Worm (Caenorhabditis elegans): ENCODE measurements around the gene Y75B7B.1.

Y75B7B.1 gene

DNA sequence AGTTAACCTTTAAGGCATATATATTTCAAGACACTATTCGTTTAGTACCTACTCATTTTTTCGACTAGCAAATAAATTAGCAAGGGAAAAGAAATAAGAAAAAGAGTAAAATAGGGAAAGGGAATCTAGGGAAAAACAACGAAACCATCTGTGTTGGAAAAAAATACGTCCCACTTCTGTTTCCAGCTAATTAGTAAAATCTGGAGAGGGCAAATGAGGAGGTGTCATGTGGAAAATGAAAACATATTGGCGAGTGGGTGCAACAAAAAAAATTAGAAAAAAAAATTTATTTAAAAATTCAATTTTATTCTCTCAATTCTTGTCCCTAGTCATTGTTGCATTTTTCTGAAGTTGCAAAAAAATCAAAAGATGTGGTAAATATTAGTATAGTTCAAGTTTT, 37.0 kb downstream of the Y75B7B.1 start:
- TF ChIP-seq ama-1 (optimal IDR thresholded peaks at IDR 0.05) = no peak
- TF ChIP-seq lin-39 (tag; optimal IDR thresholded peaks at IDR 0.05) = no peak
- TF ChIP-seq nhr-11 (tag; optimal IDR thresholded peaks at IDR 0.05) = no peak
- TF ChIP-seq nhr-12 (tag; optimal IDR thresholded peaks at IDR 0.05) = no peak
- no peak for TF ChIP-seq ztf-1 (GFP tag; conservative IDR thresholded peaks at IDR 0.05)
- no peak for TF ChIP-seq crh-2 (tag; optimal IDR thresholded peaks at IDR 0.05)
- no peak for TF ChIP-seq skn-1 (tag; optimal IDR thresholded peaks at IDR 0.05)
- TF ChIP-seq ztf-11 (tag; optimal IDR thresholded peaks at IDR 0.05) = no peak
- TF ChIP-seq lsy-2 (tag; optimal IDR thresholded peaks at IDR 0.05) = no peak
- no peak for TF ChIP-seq ZK546.5 (tag; optimal IDR thresholded peaks at IDR 0.05)
- no peak for TF ChIP-seq ceh-16 (tag; optimal IDR thresholded peaks at IDR 0.05)
- TF ChIP-seq R02D3.7 (tag; optimal IDR thresholded peaks at IDR 0.05) = no peak
- TF ChIP-seq lin-13 (GFP tag; optimal IDR thresholded peaks at IDR 0.05) = no peak
- no peak for TF ChIP-seq snpc-4 (tag; optimal IDR thresholded peaks at IDR 0.05)

DNA sequence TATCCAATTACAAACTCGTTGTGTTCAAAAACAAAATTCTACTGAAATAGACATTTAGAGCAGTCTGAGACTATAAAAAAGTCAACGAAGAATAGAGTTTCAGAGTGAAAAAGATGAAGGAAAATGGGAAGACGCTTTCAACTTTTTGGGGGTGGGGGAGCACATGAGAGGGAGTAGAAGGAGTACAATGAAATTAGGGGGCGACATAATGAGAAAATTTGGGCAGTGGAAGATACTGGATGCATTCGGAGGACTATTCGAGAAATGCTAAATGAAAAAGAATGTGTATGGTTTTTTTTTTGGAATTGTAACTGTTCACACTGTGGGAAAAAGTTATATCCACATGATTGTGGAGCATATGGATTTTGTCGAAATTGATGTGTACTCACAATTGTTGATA, 42.6 kb downstream of the Y75B7B.1 start:
- TF ChIP-seq unc-62 (GFP tag; optimal IDR thresholded peaks at IDR 0.05) (no peak), elt-3 (tag; optimal IDR thresholded peaks at IDR 0.05) (no peak), lsy-2 (tag; optimal IDR thresholded peaks at IDR 0.05) (no peak), gmeb-1 (tag; optimal IDR thresholded peaks at IDR 0.05) (no peak), egl-27 (tag; optimal IDR thresholded peaks at IDR 0.05) (no peak), ceh-82 (tag; optimal IDR thresholded peaks at IDR 0.05) (no peak), aly-2 (tag; optimal IDR thresholded peaks at IDR 0.05) (no peak), crh-2 (tag; optimal IDR thresholded peaks at IDR 0.05) (no peak), fos-1 (tag; optimal IDR thresholded peaks at IDR 0.05) (no peak), unc-39 (tag; optimal IDR thresholded peaks at IDR 0.05) (no peak), alr-1 (tag; optimal IDR thresholded peaks at IDR 0.05) (no peak), ztf-11 (tag; optimal IDR thresholded peaks at IDR 0.05) (no peak)

- TF ChIP-seq elt-1 (tag; optimal IDR thresholded peaks at IDR 0.05) (no peak), nhr-129 (tag; optimal IDR thresholded peaks at IDR 0.05) (no peak), peb-1 (tag; optimal IDR thresholded peaks at IDR 0.05) (no peak), ceh-16 (tag; optimal IDR thresholded peaks at IDR 0.05) (no peak), unc-62 (GFP tag; optimal IDR thresholded peaks at IDR 0.05) (no peak), ama-1 (optimal IDR thresholded peaks at IDR 0.05) (no peak), ceh-82 (tag; optimal IDR thresholded peaks at IDR 0.05) (no peak), unc-55 (GFP tag; optimal IDR thresholded peaks at IDR 0.05) (no peak), egl-27 (tag; optimal IDR thresholded peaks at IDR 0.05) (no peak), mab-5 (tag; optimal IDR thresholded peaks at IDR 0.05) (no peak), nhr-11 (tag; optimal IDR thresholded peaks at IDR 0.05) (no peak)
Measured at ce11 chrV:1314819-1315218, 44.1 kb downstream of the Y75B7B.1 start, which contains the start of gene F16B3.2. Gene F16B3.2 (plus strand): TSS chrV:1315119.

ce11 chrV:1317869-1318354, 47.2 kb downstream of the Y75B7B.1 start, which contains the start of gene F16B3.3:
Gene F16B3.3 (minus strand): TSS chrV:1317919.
- TF ChIP-seq lin-13 (GFP tag; optimal IDR thresholded peaks at IDR 0.05) (no peak), nhr-129 (tag; optimal IDR thresholded peaks at IDR 0.05) (no peak), nhr-10 (tag; optimal IDR thresholded peaks at IDR 0.05) (no peak), nhr-6 (tag; optimal IDR thresholded peaks at IDR 0.05) (no peak), ceh-82 (tag; optimal IDR thresholded peaks at IDR 0.05) (no peak), C34F6.9 (tag; optimal IDR thresholded peaks at IDR 0.05) (no peak), egl-27 (tag; optimal IDR thresholded peaks at IDR 0.05) (no peak), snpc-4 (tag; optimal IDR thresholded peaks at IDR 0.05) (no peak)

- TF ChIP-seq sma-9 (GFP tag; optimal IDR thresholded peaks at IDR 0.05) (no peak), sma-9 (tag; optimal IDR thresholded peaks at IDR 0.05) (no peak), Y55F3AM.14 (GFP tag; optimal IDR thresholded peaks at IDR 0.05) (no peak), nhr-23 (tag; optimal IDR thresholded peaks at IDR 0.05) (no peak), ceh-16 (tag; optimal IDR thresholded peaks at IDR 0.05) (no peak), ZK546.5 (tag; optimal IDR thresholded peaks at IDR 0.05) (no peak), crh-2 (tag; optimal IDR thresholded peaks at IDR 0.05) (no peak), zag-1 (tag; optimal IDR thresholded peaks at IDR 0.05) (no peak), lin-13 (GFP tag; optimal IDR thresholded peaks at IDR 0.05) (no peak), peb-1 (tag; optimal IDR thresholded peaks at IDR 0.05) (no peak), nhr-237 (tag; optimal IDR thresholded peaks at IDR 0.05) (no peak), blmp-1 (tag; optimal IDR thresholded peaks at IDR 0.05; ENCODE audit: insufficient read depth) (no peak), sma-3 (GFP tag; optimal IDR thresholded peaks at IDR 0.05) (no peak), lsy-2 (tag; optimal IDR thresholded peaks at IDR 0.05) (no peak)
Measured at ce11 chrV:1321776-1322175, 51.1 kb downstream of the Y75B7B.1 start.
